Worm (Caenorhabditis elegans) whole organism, young adult: ENCODE results near the gene ftt-2.

Experiments used
- F10E7.11 ChIP-seq: sonication (generic microtip); optimal IDR thresholded peaks from 2 replicates; lab custom pipeline; 2017; ENCODE audit warnings: mild to moderate bottlenecking, missing genetic modification characterization, moderate library complexity, missing compliant biosample characterization
- F23B12.7 ChIP-seq: sonication (generic microtip); optimal IDR thresholded peaks from 2 replicates; lab custom pipeline; 2017; ENCODE audit warnings: missing genetic modification characterization, mild to moderate bottlenecking, missing compliant biosample characterization, antibody characterized with exemption, moderate library complexity; ENCODE audit not compliant: insufficient read depth
- F39B2.1 ChIP-seq: fragments of 200-800 bp; sonication (Bioruptor generic); IDR thresholded peaks from 2 replicates; pipeline ENCODE4 v1.3.6; 2022; ENCODE audit warnings: missing genetic modification reagents, missing genetic modification characterization, missing compliant biosample characterization
- F49E8.2 ChIP-seq: sonication (generic microtip); optimal IDR thresholded peaks from 3 replicates; lab custom pipeline; 2017; ENCODE audit warnings: missing genetic modification characterization, mild to moderate bottlenecking, missing compliant biosample characterization, antibody characterized with exemption, moderate library complexity; ENCODE audit not compliant: insufficient read depth
- F52B5.7 ChIP-seq: sonication (generic microtip); optimal IDR thresholded peaks from 2 replicates; lab custom pipeline; 2016; ENCODE audit warnings: mild to moderate bottlenecking, missing genetic modification characterization, missing compliant biosample characterization
- K12H6.12 ChIP-seq: fragments of 200-800 bp; sonication (Bioruptor generic); optimal IDR thresholded peaks from 2 replicates; lab custom pipeline; 2018; ENCODE audit warnings: mild to moderate bottlenecking, missing genetic modification characterization, missing compliant biosample characterization
- T26A5.8 ChIP-seq: sonication (generic microtip); optimal IDR thresholded peaks from 2 replicates; lab custom pipeline; 2016; ENCODE audit warnings: missing genetic modification characterization, missing compliant biosample characterization
- Y56A3A.18 ChIP-seq: fragments of 200-800 bp; sonication (Bioruptor generic); IDR thresholded peaks from 2 replicates; pipeline ENCODE4 v1.3.6; 2022; ENCODE audit warnings: missing genetic modification reagents, missing genetic modification characterization, missing compliant biosample characterization
- aptf-3 ChIP-seq: fragments of 200-800 bp; sonication (Bioruptor generic); IDR thresholded peaks from 2 replicates; pipeline ENCODE4 v1.3.6; 2022; ENCODE audit warnings: missing genetic modification characterization, missing compliant biosample characterization
- cebp-2 ChIP-seq: fragments of 200-800 bp; sonication (Bioruptor generic); IDR thresholded peaks from 2 replicates; pipeline ENCODE4 v1.3.6; 2022; ENCODE audit warnings: missing genetic modification characterization, missing compliant biosample characterization
- ceh-58 ChIP-seq: fragments of 200-800 bp; sonication (Bioruptor generic); IDR thresholded peaks from 2 replicates; pipeline ENCODE4 v1.3.6; 2022; ENCODE audit warnings: missing genetic modification characterization, missing compliant biosample characterization
- ceh-79 ChIP-seq: sonication (generic microtip); optimal IDR thresholded peaks from 2 replicates; lab custom pipeline; 2017; ENCODE audit warnings: mild to moderate bottlenecking, missing genetic modification characterization, missing compliant biosample characterization
- die-1 ChIP-seq: sonication (generic microtip); optimal IDR thresholded peaks from 2 replicates; lab custom pipeline; 2016; ENCODE audit warnings: missing genotype, mild to moderate bottlenecking, missing genetic modification characterization, missing compliant biosample characterization
- dpff-1 ChIP-seq: sonication (generic microtip); optimal IDR thresholded peaks from 2 replicates; lab custom pipeline; 2017; ENCODE audit warnings: mild to moderate bottlenecking, missing genetic modification characterization, missing compliant biosample characterization
- dpl-1 ChIP-seq: fragments of 150-350 bp; optimal IDR thresholded peaks from 2 replicates; lab custom pipeline; 2014; ENCODE audit warnings: missing biosample characterization, missing genetic modification reagents, missing genetic modification characterization
- egl-18 ChIP-seq: fragments of 200-800 bp; sonication (Bioruptor generic); IDR thresholded peaks from 2 replicates; pipeline ENCODE4 v1.3.6; 2022; ENCODE audit warnings: missing genetic modification reagents, missing genetic modification characterization, missing compliant biosample characterization
- egl-44 ChIP-seq: fragments of 200-800 bp; sonication (Bioruptor generic); IDR thresholded peaks from 2 replicates; pipeline ENCODE4 v1.3.6; 2022; ENCODE audit warnings: missing genetic modification reagents, missing genetic modification characterization, missing compliant biosample characterization
- ekl-4 ChIP-seq: fragments of 200-800 bp; sonication (Bioruptor generic); IDR thresholded peaks from 2 replicates; pipeline ENCODE4 v1.3.6; 2022; ENCODE audit warnings: missing genetic modification reagents, missing genetic modification characterization, missing compliant biosample characterization
- ets-4 ChIP-seq: fragments of 200-800 bp; sonication (Bioruptor generic); optimal IDR thresholded peaks from 2 replicates; lab custom pipeline; 2018; ENCODE audit warnings: mild to moderate bottlenecking, missing genetic modification characterization, missing compliant biosample characterization
- fkh-3 ChIP-seq: sonication (generic microtip); optimal IDR thresholded peaks from 2 replicates; lab custom pipeline; 2016; ENCODE audit warnings: mild to moderate bottlenecking, missing genetic modification characterization, missing compliant biosample characterization
- gei-17 ChIP-seq: fragments of 200-800 bp; sonication (Bioruptor generic); optimal IDR thresholded peaks from 2 replicates; lab custom pipeline; 2018; ENCODE audit warnings: mild to moderate bottlenecking, missing genetic modification characterization, missing compliant biosample characterization
- him-1 ChIP-seq: sonication (generic microtip); optimal IDR thresholded peaks from 2 replicates; lab custom pipeline; 2016; ENCODE audit warnings: missing genotype, missing genetic modification reagents, missing genetic modification characterization, missing compliant biosample characterization
- hlh-12 ChIP-seq: sonication (generic microtip); optimal IDR thresholded peaks from 2 replicates; lab custom pipeline; 2016; ENCODE audit warnings: missing genetic modification characterization, missing compliant biosample characterization
- hlh-26 ChIP-seq: fragments of 200-800 bp; sonication (Bioruptor generic); conservative IDR thresholded peaks from 2 replicates; pipeline ENCODE4 v1.3.6; 2022; ENCODE audit warnings: missing genetic modification reagents, missing genetic modification characterization, missing compliant biosample characterization
- hsf-1 ChIP-seq: fragments of 200-800 bp; sonication (Bioruptor generic); IDR thresholded peaks from 2 replicates; pipeline ENCODE4 v1.3.6; 2022; ENCODE audit warnings: missing genetic modification reagents, missing genetic modification characterization, missing compliant biosample characterization
- let-607 ChIP-seq, 2 experiments: fragments of 200-800 bp in 1 of 2; sonication (Bioruptor generic) in 1 of 2; sonication (generic microtip) in 1 of 2; optimal IDR thresholded peaks; 2 replicates each; lab custom pipeline; 2016 to 2018; ENCODE audit warnings: mild to moderate bottlenecking in 2 of 2, missing compliant biosample characterization in 2 of 2, missing genetic modification characterization in 2 of 2, moderate library complexity in 2 of 2, missing genotype in 1 of 2
- lin-26 ChIP-seq: fragments of 200-800 bp; sonication (Bioruptor generic); IDR thresholded peaks from 2 replicates; pipeline ENCODE4 v1.3.6; 2022; ENCODE audit warnings: missing genetic modification reagents, missing genetic modification characterization, missing compliant biosample characterization
- lin-40 ChIP-seq: sonication (generic microtip); optimal IDR thresholded peaks from 2 replicates; lab custom pipeline; 2016; ENCODE audit warnings: missing genetic modification characterization, mild to moderate bottlenecking, missing compliant biosample characterization, missing genotype, missing genetic modification reagents
- madf-10 ChIP-seq: sonication (generic microtip); optimal IDR thresholded peaks from 2 replicates; lab custom pipeline; 2016; ENCODE audit warnings: mild to moderate bottlenecking, missing genetic modification characterization, missing compliant biosample characterization
- madf-3 ChIP-seq: fragments of 200-800 bp; sonication (Bioruptor generic); IDR thresholded peaks from 2 replicates; pipeline ENCODE4 v1.3.6; 2022; ENCODE audit warnings: missing genetic modification reagents, missing genetic modification characterization, missing compliant biosample characterization
- madf-6 ChIP-seq: fragments of 200-800 bp; sonication (Bioruptor generic); IDR thresholded peaks from 2 replicates; pipeline ENCODE4 v1.3.6; 2022; ENCODE audit warnings: missing genetic modification reagents, missing genetic modification characterization, missing compliant biosample characterization
- mel-28 ChIP-seq: sonication (generic microtip); optimal IDR thresholded peaks from 2 replicates; lab custom pipeline; 2016; ENCODE audit warnings: borderline replicate concordance, mild to moderate bottlenecking, missing genetic modification characterization, missing compliant biosample characterization
- nhr-120 ChIP-seq: fragments of 200-800 bp; sonication (Bioruptor generic); IDR thresholded peaks from 2 replicates; pipeline ENCODE4 v1.3.6; 2022; ENCODE audit warnings: missing genetic modification characterization, missing compliant biosample characterization
- nhr-179 ChIP-seq: sonication (generic microtip); optimal IDR thresholded peaks from 2 replicates; lab custom pipeline; 2016; ENCODE audit warnings: mild to moderate bottlenecking, missing genetic modification characterization, missing compliant biosample characterization
- nhr-80 ChIP-seq: sonication (generic microtip); optimal IDR thresholded peaks from 2 replicates; lab custom pipeline; 2016; ENCODE audit warnings: missing genetic modification characterization, missing compliant biosample characterization
- nhr-90 ChIP-seq: sonication (generic microtip); optimal IDR thresholded peaks from 2 replicates; lab custom pipeline; 2016; ENCODE audit warnings: missing genotype, mild to moderate bottlenecking, missing genetic modification characterization, missing compliant biosample characterization
- repo-1 ChIP-seq: sonication (generic microtip); optimal IDR thresholded peaks from 2 replicates; lab custom pipeline; 2017; ENCODE audit warnings: mild to moderate bottlenecking, missing genetic modification characterization, missing compliant biosample characterization
- rpc-1 ChIP-seq, 2 experiments: fragments of 150-350 bp in 1 of 2; sonication (generic microtip) in 1 of 2; optimal IDR thresholded peaks; 2 replicates each; lab custom pipeline; 2014 to 2018; ENCODE audit warnings: missing biosample characterization in 1 of 2, missing genetic modification characterization in 1 of 2, missing genetic modification reagents in 1 of 2, missing genotype in 1 of 2
- sdz-38 ChIP-seq: sonication (generic microtip); optimal IDR thresholded peaks from 2 replicates; lab custom pipeline; 2016; ENCODE audit warnings: missing genotype, missing genetic modification characterization, missing compliant biosample characterization
- tbp1 ChIP-seq: fragments of 200-800 bp; sonication (Bioruptor generic); optimal IDR thresholded peaks from 2 replicates; lab custom pipeline; 2018; ENCODE audit warnings: mild to moderate bottlenecking, missing genetic modification characterization, missing compliant biosample characterization
- zfh-2 ChIP-seq: fragments of 200-800 bp; sonication (Bioruptor generic); conservative IDR thresholded peaks from 2 replicates; pipeline ENCODE4 v1.3.6; 2022; ENCODE audit warnings: missing genetic modification reagents, missing genetic modification characterization, missing compliant biosample characterization
- ztf-26 ChIP-seq: sonication (generic microtip); optimal IDR thresholded peaks from 2 replicates; lab custom pipeline; 2017; ENCODE audit warnings: missing genetic modification characterization, missing compliant biosample characterization
- ztf-6 ChIP-seq: fragments of 200-800 bp; sonication (Bioruptor generic); IDR thresholded peaks from 2 replicates; pipeline ENCODE4 v1.3.6; 2022; ENCODE audit warnings: missing genetic modification reagents, missing genetic modification characterization, missing compliant biosample characterization

The ftt-2 gene

ce11 chrX:11627013-11627412 lies 21.8 kb upstream of the ftt-2 start, which contains the start of gene twk-44:
Gene twk-44, minus strand, starts transcription at chrX:11627113.
- TF ChIP-seq nhr-80 (tag; lab: Kevin White, UChicago) = no peak
- TF ChIP-seq madf-3 = no peak
- no peak for TF ChIP-seq cebp-2 (GFP tag; lab: Robert Waterston, UW)
- no peak for TF ChIP-seq F39B2.1
- TF ChIP-seq nhr-120 = no peak
- no peak for TF ChIP-seq rpc-1 (optimal IDR thresholded peaks at IDR 0.05; lab: Kevin White, UChicago)
- no peak for TF ChIP-seq rpc-1 (tag; optimal IDR thresholded peaks at IDR 0.05; lab: Kevin White, UChicago)

DNA sequence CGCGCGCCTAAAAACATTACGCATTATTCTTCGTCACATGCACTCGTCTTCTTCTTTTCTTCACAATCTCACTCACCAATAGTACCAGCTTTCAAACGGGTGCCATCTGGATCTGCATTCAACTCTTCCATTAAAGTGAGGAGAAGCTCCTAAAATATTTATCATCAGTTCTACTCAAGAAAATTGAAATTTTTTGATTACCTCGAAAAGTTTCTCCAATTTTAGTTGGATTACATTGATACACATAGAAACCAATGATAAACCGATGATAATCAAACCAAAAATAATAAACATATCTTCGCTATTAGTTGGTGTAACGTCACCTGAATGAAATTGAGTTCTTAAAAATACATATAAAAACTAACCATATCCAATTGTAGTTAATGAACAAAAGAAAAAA lies 19.4 kb upstream of the ftt-2 start:
- TF ChIP-seq fkh-3 (no peak), madf-6 (GFP tag; lab: Robert Waterston, UW) (no peak), lin-40 (tag; lab: Kevin White, UChicago) (no peak), let-607 (tag; optimal IDR thresholded peaks at IDR 0.05; lab: Kevin White, UChicago) (no peak), die-1 (tag; lab: Kevin White, UChicago) (no peak), ztf-26 (no peak), aptf-3 (GFP tag; lab: Robert Waterston, UW) (no peak), mel-28 (tag; lab: Kevin White, UChicago) (no peak), madf-10 (tag; lab: Kevin White, UChicago) (no peak), egl-18 (GFP tag; lab: Robert Waterston, UW) (no peak), Y56A3A.18 (no peak), repo-1 (no peak), F52B5.7 (no peak), T26A5.8 (no peak), ets-4 (GFP tag; lab: Kevin White, UChicago) (no peak), ztf-6 (no peak), him-1 (no peak), rpc-1 (optimal IDR thresholded peaks at IDR 0.05; lab: Kevin White, UChicago) (no peak), rpc-1 (tag; optimal IDR thresholded peaks at IDR 0.05; lab: Kevin White, UChicago) (no peak), ceh-79 (tag; lab: Kevin White, UChicago) (no peak)

ce11 chrX:11623442-11623841 lies 18.2 kb upstream of the ftt-2 start:
- TF ChIP-seq dpff-1 (tag; lab: Kevin White, UChicago) (no peak), hsf-1 (no peak), dpl-1 (no peak), F10E7.11 (tag; lab: Kevin White, UChicago) (no peak), nhr-90 (no peak), sdz-38 (tag; lab: Kevin White, UChicago) (no peak), hlh-26 (GFP tag; lab: Robert Waterston, UW) (no peak), F49E8.2 (tag; lab: Kevin White, UChicago) (no peak), zfh-2 (no peak), F23B12.7 (no peak)

DNA sequence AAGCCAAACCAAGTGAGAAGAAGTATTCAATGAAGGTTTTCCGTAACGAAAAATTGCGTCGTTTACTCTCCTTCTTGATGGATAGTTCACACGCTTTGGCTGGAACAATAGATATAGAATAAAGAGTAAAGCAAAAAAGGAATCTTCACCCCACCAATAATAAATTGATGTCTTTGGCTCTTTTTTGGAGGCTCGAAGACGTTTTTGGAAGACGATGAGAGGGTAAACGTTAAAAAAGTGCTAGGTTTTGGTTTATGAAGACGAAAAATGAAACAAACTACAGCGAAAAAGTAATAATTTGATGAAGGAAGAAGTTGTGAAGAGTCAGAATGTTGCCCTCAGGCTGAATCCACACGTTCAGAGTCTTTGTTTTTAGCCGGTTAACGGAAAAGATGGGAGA lies 16.8 kb upstream of the ftt-2 start, which contains the start of gene sto-3:
TSS of gene sto-3 (minus strand) at position 101 of the 400 bp plus-strand sequence.
- TF ChIP-seq aptf-3 (GFP tag; lab: Robert Waterston, UW) (no peak), gei-17 (GFP tag; lab: Kevin White, UChicago) (no peak), tbp1 (GFP tag; lab: Kevin White, UChicago) (no peak), ekl-4 (no peak), lin-26 (no peak), T26A5.8 (no peak), nhr-179 (tag; lab: Kevin White, UChicago) (no peak), hsf-1 (no peak), egl-44 (GFP tag; lab: Robert Waterston, UW) (no peak), hlh-12 (no peak), madf-3 (no peak), F10E7.11 (tag; lab: Kevin White, UChicago) (no peak), K12H6.12 (tag; lab: Kevin White, UChicago) (no peak), ceh-58 (GFP tag; lab: Robert Waterston, UW) (no peak)
